Fruit fly (Drosophila melanogaster): ENCODE results near the gene Idgf4.

- TF ChIP-seq CTCF (optimal IDR thresholded peaks at IDR 0.05) (no peak), CG8478 (optimal IDR thresholded peaks at IDR 0.05) (no peak)
These were observed at the start of gene Idgf4 for dm6 chrX:9930882-9931281.
